Worm (Caenorhabditis elegans): ENCODE data around the gene gldi-4.

gldi-4 gene

ce11 chrIV:7039476-7040261 lies 22.2 kb downstream of the gldi-4 start, which contains the start of the genes cogc-2 and klp-18 (continued):
- TF ChIP-seq pag-3 (tag; optimal IDR thresholded peaks at IDR 0.05; ENCODE audit: borderline replicate concordance, insufficient read depth) (no peak), lir-3 (tag; optimal IDR thresholded peaks at IDR 0.05; ENCODE audit: poor library complexity) (peak; percentile 74), C34B4.2 (tag; optimal IDR thresholded peaks at IDR 0.05) (no peak), nhr-90 (tag; optimal IDR thresholded peaks at IDR 0.05; ENCODE audit: poor library complexity) (peak; percentile 85), efl-1 (optimal IDR thresholded peaks at IDR 0.05) (peak; percentile 96 to 97), efl-1 (GFP tag; optimal IDR thresholded peaks at IDR 0.05 in 1 of 2) (peak; percentile 95 to 99), unc-130 (tag; optimal IDR thresholded peaks at IDR 0.05) (peak; percentile 96), ceh-88 (GFP tag; IDR thresholded peaks at IDR 0.05) (peak; percentile 60; the same call in 1 of the 2 replicates), irx-1 (tag; optimal IDR thresholded peaks at IDR 0.05) (peak; percentile 71), ceh-63 (GFP tag; optimal IDR thresholded peaks at IDR 0.05) (no peak), hpl-2 (GFP tag; optimal IDR thresholded peaks at IDR 0.05) (peak; percentile 63), nhr-12 (tag; optimal IDR thresholded peaks at IDR 0.05) (no peak), mef-2 (tag; optimal IDR thresholded peaks at IDR 0.05) (no peak), ama-1 (optimal IDR thresholded peaks at IDR 0.05) (no peak), fkh-10 (GFP tag; optimal IDR thresholded peaks at IDR 0.05) (peak; percentile 51), ztf-4 (tag; optimal IDR thresholded peaks at IDR 0.05) (peak; percentile 62), snpc-4 (tag; optimal IDR thresholded peaks at IDR 0.05) (peak; percentile 80), unc-86 (tag; optimal IDR thresholded peaks at IDR 0.05) (peak; percentile 83), ets-5 (GFP tag; IDR thresholded peaks at IDR 0.05) (no peak), unc-30 (tag; optimal IDR thresholded peaks at IDR 0.05) (no peak), dpl-1 (GFP tag; optimal IDR thresholded peaks at IDR 0.05) (peak; percentile 91 to 96 (median 95)), mdl-1 (tag; optimal IDR thresholded peaks at IDR 0.05) (peak in 1 of 2 experiments; percentile 88), lin-35 (GFP tag; optimal IDR thresholded peaks at IDR 0.05) (peak; percentile 95 to 99), nhr-237 (tag; optimal IDR thresholded peaks at IDR 0.05) (no peak), tbx-2 (tag; optimal IDR thresholded peaks at IDR 0.05) (peak; percentile 85), C16A3.4 (tag; optimal IDR thresholded peaks at IDR 0.05) (peak; percentile 94), pqm-1 (tag; optimal IDR thresholded peaks at IDR 0.05) (no peak), lin-13 (GFP tag; optimal IDR thresholded peaks at IDR 0.05) (peak; percentile 70), tlp-1 (tag; optimal IDR thresholded peaks at IDR 0.05) (no peak), fos-1 (tag; optimal IDR thresholded peaks at IDR 0.05) (peak; percentile 44), jun-1 (tag; optimal IDR thresholded peaks at IDR 0.05) (peak; percentile 44), aha-1 (tag; optimal IDR thresholded peaks at IDR 0.05) (no peak), mep-1 (tag; optimal IDR thresholded peaks at IDR 0.05) (peak; percentile 81), C04F5.9 (tag; optimal IDR thresholded peaks at IDR 0.05) (peak; percentile 52), vab-15 (tag; optimal IDR thresholded peaks at IDR 0.05) (no peak), zip-4 (GFP tag; optimal IDR thresholded peaks at IDR 0.05) (peak; percentile 64), nhr-19 (GFP tag; conservative IDR thresholded peaks at IDR 0.05) (peak; percentile 90), ceh-8 (GFP tag; optimal IDR thresholded peaks at IDR 0.05) (peak; percentile 45), sox-4 (tag; optimal IDR thresholded peaks at IDR 0.05) (peak; percentile 63)

- no peak for TF ChIP-seq hlh-17 (GFP tag; optimal IDR thresholded peaks at IDR 0.05; ENCODE audit: borderline replicate concordance)
- no peak for TF ChIP-seq alr-1 (tag; optimal IDR thresholded peaks at IDR 0.05; ENCODE audit: borderline replicate concordance)
- TF ChIP-seq lin-14 (GFP tag; optimal IDR thresholded peaks at IDR 0.05): no peak
- no peak for TF ChIP-seq tbx-2 (tag; optimal IDR thresholded peaks at IDR 0.05)
- TF ChIP-seq sox-4 (tag; optimal IDR thresholded peaks at IDR 0.05): no peak
- TF ChIP-seq swsn-7 (tag; optimal IDR thresholded peaks at IDR 0.05): no peak
Measured at ce11 chrIV:7043430-7043829, 26.0 kb downstream of the gldi-4 start.
